Fruit fly (Drosophila melanogaster) whole organism, embryonic: ENCODE data around the gene CG14232.

Experiments
- CG4820 ChIP-seq: fragments of 200-800 bp; sonication (Bioruptor generic); optimal IDR thresholded peaks from 3 replicates; lab custom pipeline; 2016; ENCODE audit warnings: missing biosample characterization, missing genetic modification characterization
- MBD-R2 ChIP-seq: fragments of 200-800 bp; sonication (Bioruptor generic); IDR thresholded peaks from 2 replicates; pipeline ENCODE4 v1.3.6; 2022; ENCODE audit warnings: missing biosample characterization, missing genetic modification characterization

DNA sequence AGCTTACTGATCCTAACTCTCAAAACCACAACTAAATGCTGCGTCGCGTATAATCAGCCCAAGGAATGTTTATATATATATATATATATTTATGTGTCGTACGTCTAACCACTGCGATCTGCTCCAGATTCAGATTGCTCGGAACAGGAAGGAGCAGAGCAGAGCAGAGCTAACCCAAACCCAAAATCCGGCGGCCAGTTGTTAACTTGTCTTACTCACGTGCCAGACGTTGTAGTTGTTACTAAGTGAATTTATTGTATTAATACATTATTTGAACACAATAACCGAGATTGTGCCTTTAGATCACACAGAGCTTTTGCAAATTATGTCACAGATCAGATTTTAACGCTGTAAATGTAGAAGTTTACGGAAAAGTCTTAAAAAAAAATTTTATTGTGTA lies 44.0 kb upstream of the CG14232 start, which contains the start of gene Alr:
- TF ChIP-seq CG4820 (GFP tag; lab: Kevin White, UChicago) (no peak), MBD-R2 (no peak)
